Worm (Caenorhabditis elegans): ENCODE results near the gene fbxa-1.

DNA sequence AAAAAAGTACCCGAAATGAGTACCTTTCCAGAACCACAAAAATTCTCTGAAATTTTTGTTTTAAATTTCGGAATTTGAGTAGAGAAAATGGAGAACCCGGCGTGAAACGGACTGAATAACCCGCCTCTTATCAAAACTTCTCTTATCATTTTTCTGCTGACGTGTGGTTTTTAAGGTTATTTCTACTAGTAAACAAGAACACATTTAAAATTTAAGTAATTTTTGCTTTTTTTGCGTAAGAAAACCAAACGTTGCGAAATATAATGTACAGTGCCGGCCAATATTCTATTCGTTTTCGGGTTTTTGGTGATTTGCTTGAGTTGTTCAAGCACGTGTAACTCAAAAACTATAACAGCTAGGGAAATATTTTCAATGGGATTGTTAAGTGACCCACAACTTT lies 3.1 kb upstream of the fbxa-1 start:
- TF ChIP-seq ama-1 (optimal IDR thresholded peaks at IDR 0.05) (no peak), R02D3.7 (tag; optimal IDR thresholded peaks at IDR 0.05) (no peak), unc-39 (tag; optimal IDR thresholded peaks at IDR 0.05) (no peak), nhr-77 (tag; optimal IDR thresholded peaks at IDR 0.05) (no peak), blmp-1 (tag; optimal IDR thresholded peaks at IDR 0.05; ENCODE audit: insufficient read depth) (no peak), zag-1 (tag; optimal IDR thresholded peaks at IDR 0.05) (no peak), alr-1 (tag; optimal IDR thresholded peaks at IDR 0.05) (no peak), ceh-16 (tag; optimal IDR thresholded peaks at IDR 0.05) (no peak), sem-4 (tag; optimal IDR thresholded peaks at IDR 0.05) (no peak), unc-62 (GFP tag; optimal IDR thresholded peaks at IDR 0.05) (no peak), elt-1 (tag; optimal IDR thresholded peaks at IDR 0.05) (no peak)

All from whole organism, L2 larva.